Fruit fly (Drosophila melanogaster): ENCODE measurements around the gene CG7215.

The CG7215 gene

DNA sequence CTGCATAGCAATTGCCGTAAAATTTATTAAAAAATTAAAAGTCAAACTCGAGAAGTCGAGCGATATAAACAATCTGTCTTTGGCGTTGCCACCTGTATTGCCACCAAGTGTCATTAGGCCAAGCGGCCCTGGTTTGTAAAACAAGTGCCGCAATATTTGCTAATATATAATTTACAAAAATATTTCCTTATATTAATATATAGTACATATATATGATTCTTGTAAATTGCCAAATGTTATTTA is at the start of gene CG7215, which contains the start of gene Prx5:
Gene CG7215 (minus strand): TSS at position 101 of the 243 bp plus-strand sequence.
Gene Prx5 (minus strand): TSS at position 101 of the 243 bp plus-strand sequence.
- TF ChIP-seq CG9948 (tag; optimal IDR thresholded peaks at IDR 0.05) = no peak
- TF ChIP-seq CG15710 (tag; optimal IDR thresholded peaks at IDR 0.05) = no peak
- no peak for TF ChIP-seq rn (GFP tag; IDR thresholded peaks at IDR 0.05)
- no peak for TF ChIP-seq Pif1B (GFP tag; optimal IDR thresholded peaks at IDR 0.05)
- no peak for TF ChIP-seq CG4496 (GFP tag; IDR thresholded peaks at IDR 0.05)
- no peak for TF ChIP-seq D1 (tag; optimal IDR thresholded peaks at IDR 0.05)
- no peak for TF ChIP-seq EcR (GFP tag; optimal IDR thresholded peaks at IDR 0.05)
- TF ChIP-seq CG34367 (tag; optimal IDR thresholded peaks at IDR 0.05) = no peak
- TF ChIP-seq CG14655 (GFP tag; optimal IDR thresholded peaks at IDR 0.05) = no peak
- no peak for TF ChIP-seq CG12605 (GFP tag; IDR thresholded peaks at IDR 0.05)
- TF ChIP-seq Pif1A (GFP tag; optimal IDR thresholded peaks at IDR 0.05) = no peak

DNA sequence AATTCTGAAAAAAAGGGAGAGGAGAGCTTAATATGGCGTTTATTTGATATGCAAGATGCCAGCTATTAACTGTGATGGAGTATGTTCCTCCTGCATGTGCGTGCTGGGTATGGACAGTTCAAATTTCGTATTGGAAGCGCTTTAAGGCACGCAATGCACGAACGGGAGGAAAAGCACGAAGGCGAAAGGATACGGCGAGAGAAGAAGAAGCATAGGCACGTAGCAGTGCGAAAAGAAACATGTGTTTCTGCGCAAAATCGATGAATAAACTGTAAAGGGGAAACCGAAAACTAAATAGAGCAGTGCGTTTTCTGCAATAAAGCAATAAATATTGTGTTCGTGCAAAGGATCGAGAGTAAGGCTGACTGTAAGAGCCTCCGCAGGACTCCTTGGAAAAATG is 48.8 kb upstream of the CG7215 start, which contains the start of gene CG14314:
Gene CG14314 (plus strand): TSS at position 243 of the 400 bp plus-strand sequence.
- no peak for TF ChIP-seq Snoo (tag; optimal IDR thresholded peaks at IDR 0.05)

DNA sequence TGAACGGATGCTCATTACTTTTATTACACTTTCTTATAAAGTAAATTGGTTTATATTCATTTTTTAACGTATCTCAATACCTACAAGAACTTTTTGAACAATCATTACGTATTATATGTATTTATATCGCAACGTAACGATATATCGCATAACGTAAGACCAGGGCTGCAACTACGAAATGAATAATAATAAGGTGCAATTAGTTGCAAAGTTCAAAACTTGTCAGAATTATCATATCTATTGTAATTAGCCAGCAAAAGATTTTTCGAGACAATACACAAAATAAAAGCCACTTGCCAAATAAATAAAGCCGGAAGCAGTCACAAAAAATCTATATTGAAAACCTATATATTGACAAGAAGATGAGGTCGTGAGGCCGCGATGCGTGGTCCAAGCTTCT is 48.2 kb upstream of the CG7215 start:
- TF ChIP-seq Pif1B (GFP tag; optimal IDR thresholded peaks at IDR 0.05) (peak; percentile 2), fd96Ca (GFP tag; IDR thresholded peaks at IDR 0.05) (no peak), CG13204 (GFP tag; optimal IDR thresholded peaks at IDR 0.05) (no peak), CG14655 (GFP tag; optimal IDR thresholded peaks at IDR 0.05) (no peak), Ets98B (GFP tag; IDR thresholded peaks at IDR 0.05) (no peak), gl (tag; optimal IDR thresholded peaks at IDR 0.05) (no peak), Pif1A (GFP tag; optimal IDR thresholded peaks at IDR 0.05) (peak; percentile 31), D1 (tag; optimal IDR thresholded peaks at IDR 0.05) (no peak), CG34367 (tag; optimal IDR thresholded peaks at IDR 0.05) (no peak), CG32121 (GFP tag; IDR thresholded peaks at IDR 0.05) (0 out of 2 replicates have a peak, but pooled peaks have one; percentile 13), CG12605 (GFP tag; IDR thresholded peaks at IDR 0.05) (no peak), CG10348 (GFP tag; IDR thresholded peaks at IDR 0.05) (no peak), Snoo (tag; optimal IDR thresholded peaks at IDR 0.05) (no peak), EcR (GFP tag; optimal IDR thresholded peaks at IDR 0.05) (no peak), rn (GFP tag; IDR thresholded peaks at IDR 0.05) (no peak), CG9948 (tag; optimal IDR thresholded peaks at IDR 0.05) (no peak), CG4496 (GFP tag; IDR thresholded peaks at IDR 0.05) (peak; percentile 45; the same call in 1 of the 3 replicates), CG8301 (tag; optimal IDR thresholded peaks at IDR 0.05) (no peak), CG17806 (tag; optimal IDR thresholded peaks at IDR 0.05) (no peak), CG8159 (tag; optimal IDR thresholded peaks at IDR 0.05) (peak; percentile 18), CG15710 (tag; optimal IDR thresholded peaks at IDR 0.05) (peak; percentile 7)

DNA sequence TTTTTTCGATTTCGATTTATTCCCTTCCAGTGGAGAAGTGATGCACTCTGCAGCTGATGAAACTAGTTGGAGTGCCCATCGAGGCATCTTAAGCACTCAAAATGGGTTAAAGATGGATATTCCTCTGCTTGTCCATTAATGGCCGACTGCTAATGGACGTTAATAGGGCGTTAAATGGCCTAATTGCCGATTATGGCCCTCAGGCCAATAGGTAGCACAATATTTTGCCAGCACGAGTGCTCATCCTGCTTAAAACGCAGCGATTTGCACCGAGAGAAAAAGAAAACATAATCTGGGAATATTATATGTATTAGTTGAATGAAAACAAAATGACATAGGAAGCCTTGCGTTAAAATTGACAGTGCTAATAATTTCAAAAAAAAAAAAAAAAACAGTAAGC is 41.4 kb upstream of the CG7215 start, which contains the start of gene CG44158:
Gene CG44158 (plus strand): TSS at position 301 of the 400 bp plus-strand sequence.
- TF ChIP-seq CG15710 (tag; optimal IDR thresholded peaks at IDR 0.05) = no peak
- no peak for TF ChIP-seq D1 (tag; optimal IDR thresholded peaks at IDR 0.05)
- TF ChIP-seq fd96Ca (GFP tag; IDR thresholded peaks at IDR 0.05) = no peak
- no peak for TF ChIP-seq CG13204 (GFP tag; optimal IDR thresholded peaks at IDR 0.05)
- no peak for TF ChIP-seq rn (GFP tag; IDR thresholded peaks at IDR 0.05)
- TF ChIP-seq Snoo (tag; optimal IDR thresholded peaks at IDR 0.05) = no peak
- TF ChIP-seq CG8159 (tag; optimal IDR thresholded peaks at IDR 0.05) = no peak
- TF ChIP-seq gl (tag; optimal IDR thresholded peaks at IDR 0.05) = no peak
- no peak for TF ChIP-seq CG17806 (tag; optimal IDR thresholded peaks at IDR 0.05)
- TF ChIP-seq Pif1B (GFP tag; optimal IDR thresholded peaks at IDR 0.05) = no peak
- TF ChIP-seq CG32121 (GFP tag; IDR thresholded peaks at IDR 0.05) = no peak
- no peak for TF ChIP-seq CG8301 (tag; optimal IDR thresholded peaks at IDR 0.05)

DNA sequence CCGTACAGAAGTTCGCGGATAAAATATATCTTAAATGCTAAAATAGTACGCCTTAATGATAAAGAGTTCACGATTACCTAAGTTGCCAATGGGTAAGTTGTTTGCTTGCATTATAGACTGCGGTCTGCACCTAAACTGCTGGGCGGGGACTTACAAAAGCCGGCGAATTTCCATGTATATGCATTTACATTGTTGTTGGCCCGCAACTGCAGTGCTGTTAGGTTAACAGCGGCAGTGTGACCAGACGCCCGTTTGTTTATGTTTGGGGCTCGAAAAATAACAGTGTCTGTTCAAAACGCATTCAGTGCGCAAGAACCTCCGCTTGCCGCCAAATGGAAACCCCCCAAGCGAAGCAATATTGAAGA is 32.8 kb upstream of the CG7215 start:
- TF ChIP-seq Ets98B (GFP tag; IDR thresholded peaks at IDR 0.05) = no peak
- no peak for TF ChIP-seq CG10348 (GFP tag; IDR thresholded peaks at IDR 0.05)
- no peak for TF ChIP-seq CG13204 (GFP tag; optimal IDR thresholded peaks at IDR 0.05)
- no peak for TF ChIP-seq CG8159 (tag; optimal IDR thresholded peaks at IDR 0.05)
- TF ChIP-seq CG14655 (GFP tag; optimal IDR thresholded peaks at IDR 0.05) = no peak
- no peak for TF ChIP-seq CG9948 (tag; optimal IDR thresholded peaks at IDR 0.05)
- no peak for TF ChIP-seq CG34367 (tag; optimal IDR thresholded peaks at IDR 0.05)
- no peak for TF ChIP-seq D1 (tag; optimal IDR thresholded peaks at IDR 0.05)
- TF ChIP-seq CG12605 (GFP tag; IDR thresholded peaks at IDR 0.05) = no peak
- no peak for TF ChIP-seq CG17806 (tag; optimal IDR thresholded peaks at IDR 0.05)
- TF ChIP-seq CG32121 (GFP tag; IDR thresholded peaks at IDR 0.05) = no peak
- TF ChIP-seq CG8301 (tag; optimal IDR thresholded peaks at IDR 0.05) = no peak
- TF ChIP-seq Pif1B (GFP tag; optimal IDR thresholded peaks at IDR 0.05) = no peak
- no peak for TF ChIP-seq EcR (GFP tag; optimal IDR thresholded peaks at IDR 0.05)
- TF ChIP-seq Pif1A (GFP tag; optimal IDR thresholded peaks at IDR 0.05) = no peak
- TF ChIP-seq CG15710 (tag; optimal IDR thresholded peaks at IDR 0.05) = no peak
- no peak for TF ChIP-seq CG4496 (GFP tag; IDR thresholded peaks at IDR 0.05)

DNA sequence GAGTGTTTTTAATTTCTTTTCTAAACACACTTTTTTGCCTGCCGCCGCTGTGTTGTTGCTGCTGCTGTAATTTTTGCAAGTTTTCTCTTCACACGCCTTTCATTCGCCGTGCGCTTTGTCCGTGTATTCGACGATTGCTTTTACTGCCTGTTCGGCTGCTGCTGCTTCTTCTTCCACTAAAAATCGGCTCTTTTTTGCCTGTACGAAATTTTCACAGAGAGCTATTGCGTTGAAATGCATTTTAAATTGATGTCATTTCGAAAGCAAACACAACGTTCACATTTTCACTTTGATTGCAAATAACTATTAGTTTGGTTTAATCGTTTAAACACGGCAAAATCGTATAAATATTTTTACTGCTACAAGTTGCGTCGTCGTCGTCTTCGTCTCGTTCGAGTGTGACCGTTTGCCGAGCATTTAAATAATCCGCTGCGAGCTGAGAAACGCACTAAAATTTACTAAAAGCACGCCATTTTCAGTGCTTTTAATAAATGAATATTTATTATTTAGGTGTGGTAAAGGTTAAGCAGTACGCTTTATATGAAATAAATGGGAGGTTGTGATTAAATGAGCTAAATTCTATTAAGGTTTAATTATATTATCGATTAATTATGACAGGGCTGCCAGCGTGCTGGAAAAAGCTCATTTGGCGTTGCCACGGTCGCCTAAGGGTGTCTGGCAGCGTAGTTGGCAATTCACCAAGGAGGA is 32.3 kb upstream of the CG7215 start, which contains the start of the genes Ssdp and CG7985:
Gene Ssdp (minus strand): TSS at position 419 of the 708 bp plus-strand sequence.
Gene CG7985 (plus strand): TSS at position 681 of the 708 bp plus-strand sequence.
- TF ChIP-seq EcR (GFP tag; optimal IDR thresholded peaks at IDR 0.05) (no peak), Snoo (tag; optimal IDR thresholded peaks at IDR 0.05) (no peak), CG13204 (GFP tag; optimal IDR thresholded peaks at IDR 0.05) (no peak), CG12605 (GFP tag; IDR thresholded peaks at IDR 0.05) (no peak), CG14655 (GFP tag; optimal IDR thresholded peaks at IDR 0.05) (no peak), Pif1A (GFP tag; optimal IDR thresholded peaks at IDR 0.05) (no peak), CG34367 (tag; optimal IDR thresholded peaks at IDR 0.05) (no peak), CG10348 (GFP tag; IDR thresholded peaks at IDR 0.05) (no peak), CG8301 (tag; optimal IDR thresholded peaks at IDR 0.05) (no peak), fd96Ca (GFP tag; IDR thresholded peaks at IDR 0.05) (no peak), CG17806 (tag; optimal IDR thresholded peaks at IDR 0.05) (no peak)
